Fruit fly (Drosophila melanogaster): ENCODE data around the gene CG46059.
A peak's percentile ranks its signal among the peaks of the same experiment; 100 is the strongest.

Gene CG46059

dm6 chr2L:19183687-19184086 lies at the start of gene CG46059:
CG46059 (minus strand) TSS chr2L:19183787.
- TF ChIP-seq CrebA (GFP tag; optimal IDR thresholded peaks at IDR 0.05; ENCODE audit: borderline replicate concordance) (no peak), OdsH (GFP tag; optimal IDR thresholded peaks at IDR 0.05) (no peak), woc (GFP tag; optimal IDR thresholded peaks at IDR 0.05) (no peak), br (GFP tag; optimal IDR thresholded peaks at IDR 0.05) (no peak), Dif (GFP tag; optimal IDR thresholded peaks at IDR 0.05; ENCODE audit: partially characterized antibody) (no peak), ey (GFP tag; optimal IDR thresholded peaks at IDR 0.05) (no peak), Sp1 (GFP tag; optimal IDR thresholded peaks at IDR 0.05) (no peak)

dm6 chr2L:19233300-19233699 lies 49.7 kb upstream of the CG46059 start:
- TF ChIP-seq Abd-B (GFP tag; optimal IDR thresholded peaks at IDR 0.05) (no peak), foxo (GFP tag; optimal IDR thresholded peaks at IDR 0.05) (peak in 1 of 2 experiments; percentile 3)

- TF ChIP-seq h (GFP tag; optimal IDR thresholded peaks at IDR 0.05) = peak; percentile 32
- no peak for TF ChIP-seq Hr83 (GFP tag; optimal IDR thresholded peaks at IDR 0.05; ENCODE audit: poor library complexity, severe bottlenecking)
- TF ChIP-seq psq (GFP tag; optimal IDR thresholded peaks at IDR 0.05) = peak; percentile 16
- peak; percentile 15 for TF ChIP-seq fru (GFP tag; optimal IDR thresholded peaks at IDR 0.05)
- TF ChIP-seq woc (GFP tag; optimal IDR thresholded peaks at IDR 0.05) = peak; percentile 40
- peak; percentile 23 for TF ChIP-seq OdsH (GFP tag; optimal IDR thresholded peaks at IDR 0.05)
- TF ChIP-seq HLH106 (tag; optimal IDR thresholded peaks at IDR 0.05) = peak; percentile 19
- peak; percentile 13 for TF ChIP-seq ey (GFP tag; optimal IDR thresholded peaks at IDR 0.05)
- peak in 1 of 2 experiments; percentile 8 for TF ChIP-seq foxo (GFP tag; optimal IDR thresholded peaks at IDR 0.05)
- no peak for TF ChIP-seq Rel (GFP tag; optimal IDR thresholded peaks at IDR 0.05)
- TF ChIP-seq Rel (tag; optimal IDR thresholded peaks at IDR 0.05) = no peak
Measured at dm6 chr2L:19230518-19230917, 46.9 kb upstream of the CG46059 start.

- TF ChIP-seq br (GFP tag; optimal IDR thresholded peaks at IDR 0.05) (peak; percentile 20), foxo (GFP tag; optimal IDR thresholded peaks at IDR 0.05) (peak in 1 of 2 experiments; percentile 22), h (GFP tag; optimal IDR thresholded peaks at IDR 0.05) (peak; percentile 15), rgr (GFP tag; optimal IDR thresholded peaks at IDR 0.05) (no peak), OdsH (GFP tag; optimal IDR thresholded peaks at IDR 0.05) (peak; percentile 17), HLH106 (tag; optimal IDR thresholded peaks at IDR 0.05) (peak; percentile 6), ey (GFP tag; optimal IDR thresholded peaks at IDR 0.05) (peak; percentile 36), brk (GFP tag; optimal IDR thresholded peaks at IDR 0.05) (no peak), Rel (GFP tag; optimal IDR thresholded peaks at IDR 0.05) (no peak), Rel (tag; optimal IDR thresholded peaks at IDR 0.05) (no peak), Mio (GFP tag; optimal IDR thresholded peaks at IDR 0.05) (no peak), fru (GFP tag; optimal IDR thresholded peaks at IDR 0.05) (peak; percentile 25), CrebA (GFP tag; optimal IDR thresholded peaks at IDR 0.05; ENCODE audit: borderline replicate concordance) (no peak), usp (GFP tag; optimal IDR thresholded peaks at IDR 0.05) (no peak), Dfd (GFP tag; optimal IDR thresholded peaks at IDR 0.05) (no peak), psq (GFP tag; optimal IDR thresholded peaks at IDR 0.05) (peak; percentile 22), lola (GFP tag; optimal IDR thresholded peaks at IDR 0.05) (no peak), tai (GFP tag; optimal IDR thresholded peaks at IDR 0.05) (no peak)
Measured at dm6 chr2L:19229059-19229458, 45.5 kb upstream of the CG46059 start.

- TF ChIP-seq lola (GFP tag; optimal IDR thresholded peaks at IDR 0.05) = no peak
Measured at dm6 chr2L:19227656-19228055, 44.1 kb upstream of the CG46059 start.

dm6 chr2L:19225984-19226914 lies 42.7 kb upstream of the CG46059 start:
- TF ChIP-seq Rel (GFP tag; optimal IDR thresholded peaks at IDR 0.05) (no peak), Rel (tag; optimal IDR thresholded peaks at IDR 0.05) (no peak), Sp1 (GFP tag; optimal IDR thresholded peaks at IDR 0.05) (peak; percentile 63), Myc (optimal IDR thresholded peaks at IDR 0.05) (no peak), pan (optimal IDR thresholded peaks at IDR 0.05) (no peak), brk (GFP tag; optimal IDR thresholded peaks at IDR 0.05) (peak; percentile 6), OdsH (GFP tag; optimal IDR thresholded peaks at IDR 0.05) (peak; percentile 71), usp (GFP tag; optimal IDR thresholded peaks at IDR 0.05) (no peak), CrebA (GFP tag; optimal IDR thresholded peaks at IDR 0.05; ENCODE audit: borderline replicate concordance) (no peak), Vsx2 (GFP tag; optimal IDR thresholded peaks at IDR 0.05; ENCODE audit: partially characterized antibody) (no peak), h (GFP tag; optimal IDR thresholded peaks at IDR 0.05) (peak; percentile 84), jim (GFP tag; optimal IDR thresholded peaks at IDR 0.05) (no peak), Jra (GFP tag; optimal IDR thresholded peaks at IDR 0.05) (no peak), sv (GFP tag; optimal IDR thresholded peaks at IDR 0.05) (peak; percentile 61), dl (GFP tag; optimal IDR thresholded peaks at IDR 0.05; ENCODE audit: insufficient read depth in 1 of 2, partially characterized antibody in 2 of 2) (no peak), tai (GFP tag; optimal IDR thresholded peaks at IDR 0.05) (peak; percentile 34), Hr78 (GFP tag; optimal IDR thresholded peaks at IDR 0.05) (no peak), N (GFP tag; optimal IDR thresholded peaks at IDR 0.05) (no peak), Abd-B (GFP tag; optimal IDR thresholded peaks at IDR 0.05) (no peak), dmrt93B (GFP tag; optimal IDR thresholded peaks at IDR 0.05) (peak; percentile 27), Dif (GFP tag; optimal IDR thresholded peaks at IDR 0.05; ENCODE audit: partially characterized antibody) (no peak), lola (GFP tag; optimal IDR thresholded peaks at IDR 0.05) (no peak), CG32264 (GFP tag; optimal IDR thresholded peaks at IDR 0.05) (peak; percentile 3), sage (GFP tag; optimal IDR thresholded peaks at IDR 0.05) (peak; percentile 55), Hr83 (GFP tag; optimal IDR thresholded peaks at IDR 0.05; ENCODE audit: poor library complexity, severe bottlenecking) (no peak), Mio (GFP tag; optimal IDR thresholded peaks at IDR 0.05) (no peak)

Measured in whole organism, wandering third instar larva.